Worm (Caenorhabditis elegans) whole organism, early embryonic: ENCODE results near the gene fbxb-9.

ENCODE experiments used
- F13C5.2 ChIP-seq: sonication (generic microtip); optimal IDR thresholded peaks from 2 replicates; lab custom pipeline; 2017; ENCODE audit warnings: mild to moderate bottlenecking, missing genetic modification characterization, inconsistent platforms, missing compliant biosample characterization
- aly-1 ChIP-seq: sonication (generic microtip); optimal IDR thresholded peaks from 2 replicates; lab custom pipeline; 2016; ENCODE audit warnings: missing genetic modification characterization, missing compliant biosample characterization
- ama-1 ChIP-seq: fragments of 150-350 bp; optimal IDR thresholded peaks from 2 replicates; lab custom pipeline; 2014
- ceh-36 ChIP-seq: sonication (generic microtip); optimal IDR thresholded peaks from 2 replicates; lab custom pipeline; 2016; ENCODE audit warnings: missing genetic modification characterization, inconsistent platforms, missing compliant biosample characterization
- flt-1 ChIP-seq: fragments of 200-800 bp; sonication (Bioruptor generic); IDR thresholded peaks from 2 replicates; pipeline ENCODE4 v1.3.6; 2022; ENCODE audit warnings: missing genetic modification characterization, missing compliant biosample characterization
- pes-1 ChIP-seq: fragments of 200-800 bp; sonication (Bioruptor generic); IDR thresholded peaks from 2 replicates; pipeline ENCODE4 v1.3.6; 2022; ENCODE audit warnings: missing genetic modification reagents, missing genetic modification characterization, missing compliant biosample characterization
- sea-1 ChIP-seq: fragments of 200-800 bp; sonication (Bioruptor generic); conservative IDR thresholded peaks from 2 replicates; pipeline ENCODE4 v1.3.6; 2022; ENCODE audit warnings: missing genetic modification characterization, missing compliant biosample characterization
- tbx-11 ChIP-seq: fragments of 200-800 bp; sonication (Bioruptor generic); IDR thresholded peaks from 2 replicates; pipeline ENCODE4 v1.3.6; 2022; ENCODE audit warnings: missing genetic modification characterization, missing compliant biosample characterization
- tbx-37 ChIP-seq: fragments of 200-800 bp; sonication (Bioruptor generic); conservative IDR thresholded peaks from 2 replicates; pipeline ENCODE4 v1.3.6; 2022; ENCODE audit warnings: missing genetic modification reagents, missing genetic modification characterization, missing compliant biosample characterization

ce11 chrIV:11174772-11175171 is 12.4 kb upstream of the fbxb-9 start:
- TF ChIP-seq pes-1 (no peak), aly-1 (tag; lab: Kevin White, UChicago) (no peak), flt-1 (GFP tag; lab: Robert Waterston, UW) (no peak), F13C5.2 (tag; lab: Kevin White, UChicago) (no peak), ama-1 (lab: Kevin White, UChicago) (no peak), tbx-37 (GFP tag; lab: Robert Waterston, UW) (no peak), ceh-36 (tag; lab: Kevin White, UChicago) (no peak), tbx-11 (GFP tag; lab: Robert Waterston, UW) (no peak), sea-1 (GFP tag; lab: Robert Waterston, UW) (no peak)
